Worm (Caenorhabditis elegans) whole organism, L2 larva: Measurements from ENCODE around the gene gldi-9.

Source experiments
- C34F6.9 ChIP-seq: fragments of 150-350 bp; optimal IDR thresholded peaks from 2 replicates; lab custom pipeline; 2014; ENCODE audit warnings: missing biosample characterization, missing genetic modification characterization
- F13H6.1 ChIP-seq: sonication (generic microtip); optimal IDR thresholded peaks from 2 replicates; lab custom pipeline; 2016; ENCODE audit warnings: missing genetic modification characterization, missing compliant biosample characterization
- R02D3.7 ChIP-seq: fragments of 150-350 bp; optimal IDR thresholded peaks from 2 replicates; lab custom pipeline; 2014; ENCODE audit warnings: missing biosample characterization, missing genetic modification characterization
- Y55F3AM.14 ChIP-seq: fragments of 200-800 bp; sonication (Bioruptor generic); optimal IDR thresholded peaks from 2 replicates; lab custom pipeline; 2018; ENCODE audit warnings: mild to moderate bottlenecking, missing genetic modification characterization, missing compliant biosample characterization
- ZK546.5 ChIP-seq: sonication (generic microtip); optimal IDR thresholded peaks from 2 replicates; lab custom pipeline; 2017; ENCODE audit warnings: missing biosample characterization, missing genetic modification characterization
- alr-1 ChIP-seq: fragments of 150-350 bp; optimal IDR thresholded peaks from 2 replicates; lab custom pipeline; 2014; ENCODE audit warnings: missing biosample characterization, missing genetic modification characterization
- aly-2 ChIP-seq: fragments of 150-350 bp; optimal IDR thresholded peaks from 2 replicates; lab custom pipeline; 2014; ENCODE audit warnings: missing biosample characterization, missing genetic modification characterization
- blmp-1 ChIP-seq: sonication (generic microtip); optimal IDR thresholded peaks from 2 replicates; lab custom pipeline; 2017; ENCODE audit warnings: missing genetic modification characterization, mild to moderate bottlenecking, missing compliant biosample characterization, antibody characterized with exemption, moderate library complexity; ENCODE audit not compliant: insufficient read depth
- ceh-16 ChIP-seq: fragments of 150-350 bp; optimal IDR thresholded peaks from 2 replicates; lab custom pipeline; 2014; ENCODE audit warnings: missing biosample characterization, missing genetic modification characterization
- ceh-82 ChIP-seq: fragments of 150-350 bp; optimal IDR thresholded peaks from 2 replicates; lab custom pipeline; 2014; ENCODE audit warnings: missing biosample characterization, missing genetic modification characterization
- crh-2 ChIP-seq: sonication (generic microtip); optimal IDR thresholded peaks from 2 replicates; lab custom pipeline; 2017; ENCODE audit warnings: missing biosample characterization, missing genetic modification characterization
- dmd-4 ChIP-seq: sonication (generic microtip); optimal IDR thresholded peaks from 2 replicates; lab custom pipeline; 2017; ENCODE audit warnings: missing biosample characterization, missing genetic modification characterization
- egl-27 ChIP-seq: sonication (generic microtip); optimal IDR thresholded peaks from 3 replicates; lab custom pipeline; 2017; ENCODE audit warnings: missing biosample characterization, missing genetic modification reagents, missing genetic modification characterization
- elt-1 ChIP-seq: fragments of 150-350 bp; optimal IDR thresholded peaks from 2 replicates; lab custom pipeline; 2014; ENCODE audit warnings: missing biosample characterization, missing genetic modification characterization
- elt-3 ChIP-seq: sonication (generic microtip); optimal IDR thresholded peaks from 2 replicates; lab custom pipeline; 2017; ENCODE audit warnings: missing biosample characterization, missing genetic modification characterization
- fos-1 ChIP-seq: fragments of 150-350 bp; optimal IDR thresholded peaks from 2 replicates; lab custom pipeline; 2014; ENCODE audit warnings: missing biosample characterization, missing genetic modification characterization
- gmeb-1 ChIP-seq: fragments of 150-350 bp; optimal IDR thresholded peaks from 2 replicates; lab custom pipeline; 2014; ENCODE audit warnings: missing biosample characterization, missing genetic modification characterization
- lin-11 ChIP-seq: fragments of 150-350 bp; sonication (generic microtip); optimal IDR thresholded peaks from 2 replicates; lab custom pipeline; 2014; ENCODE audit warnings: missing biosample characterization, missing genetic modification characterization, inconsistent platforms, mixed read lengths
- lin-13 ChIP-seq: fragments of 150-350 bp; optimal IDR thresholded peaks from 2 replicates; lab custom pipeline; 2014; ENCODE audit warnings: missing biosample characterization, missing genetic modification reagents, missing genetic modification characterization
- lsy-2 ChIP-seq, 2 experiments: fragments of 150-350 bp in 1 of 2; sonication (generic microtip) in 1 of 2; optimal IDR thresholded peaks; 2 replicates each; lab custom pipeline; 2014 to 2017; ENCODE audit warnings: missing biosample characterization in 2 of 2, missing genetic modification characterization in 2 of 2
- mab-5 ChIP-seq: fragments of 150-350 bp; optimal IDR thresholded peaks from 2 replicates; lab custom pipeline; 2014; ENCODE audit warnings: missing biosample characterization, missing genetic modification characterization
- mbf-1 ChIP-seq: sonication (generic microtip); optimal IDR thresholded peaks from 2 replicates; lab custom pipeline; 2017; ENCODE audit warnings: missing biosample characterization, missing genetic modification characterization
- mdl-1 ChIP-seq, 2 experiments: fragments of 150-350 bp in 1 of 2; sonication (generic microtip) in 1 of 2; optimal IDR thresholded peaks; 2 replicates each; lab custom pipeline; 2017; ENCODE audit warnings: missing biosample characterization in 2 of 2, missing genetic modification characterization in 2 of 2
- nhr-10 ChIP-seq: sonication (generic microtip); optimal IDR thresholded peaks from 2 replicates; lab custom pipeline; 2017; ENCODE audit warnings: missing biosample characterization, missing genetic modification characterization
- nhr-11 ChIP-seq: fragments of 150-350 bp; optimal IDR thresholded peaks from 2 replicates; lab custom pipeline; 2014; ENCODE audit warnings: missing biosample characterization, missing genetic modification characterization
- nhr-12 ChIP-seq: fragments of 150-350 bp; optimal IDR thresholded peaks from 2 replicates; lab custom pipeline; 2014; ENCODE audit warnings: missing biosample characterization, missing genetic modification characterization
- nhr-129 ChIP-seq: fragments of 150-350 bp; optimal IDR thresholded peaks from 2 replicates; lab custom pipeline; 2014; ENCODE audit warnings: missing biosample characterization, missing genetic modification characterization
- nhr-21 ChIP-seq: fragments of 150-350 bp; optimal IDR thresholded peaks from 2 replicates; lab custom pipeline; 2014; ENCODE audit warnings: missing biosample characterization, missing genetic modification characterization
- nhr-23 ChIP-seq: fragments of 150-350 bp; optimal IDR thresholded peaks from 2 replicates; lab custom pipeline; 2014; ENCODE audit warnings: missing biosample characterization, missing genetic modification reagents, missing genetic modification characterization
- nhr-237 ChIP-seq: fragments of 150-350 bp; optimal IDR thresholded peaks from 2 replicates; lab custom pipeline; 2014; ENCODE audit warnings: missing biosample characterization, missing genetic modification characterization
- nhr-6 ChIP-seq: fragments of 150-350 bp; optimal IDR thresholded peaks from 2 replicates; lab custom pipeline; 2014; ENCODE audit warnings: missing biosample characterization, missing genetic modification characterization
- nhr-77 ChIP-seq: fragments of 150-350 bp; optimal IDR thresholded peaks from 2 replicates; lab custom pipeline; 2014; ENCODE audit warnings: missing biosample characterization, missing genetic modification characterization
- peb-1 ChIP-seq: fragments of 150-350 bp; optimal IDR thresholded peaks from 2 replicates; lab custom pipeline; 2014; ENCODE audit warnings: missing biosample characterization, missing genetic modification characterization
- sem-4 ChIP-seq: fragments of 150-350 bp; optimal IDR thresholded peaks from 2 replicates; lab custom pipeline; 2014; ENCODE audit warnings: missing biosample characterization, missing genetic modification reagents, missing genetic modification characterization
- skn-1 ChIP-seq: sonication (generic microtip); optimal IDR thresholded peaks from 2 replicates; lab custom pipeline; 2017; ENCODE audit warnings: missing biosample characterization, missing genetic modification characterization
- sma-3 ChIP-seq: sonication (generic microtip); optimal IDR thresholded peaks from 2 replicates; lab custom pipeline; 2016; ENCODE audit warnings: missing genetic modification reagents, missing genetic modification characterization, missing compliant biosample characterization
- sma-9 ChIP-seq, 2 experiments: fragments of 150-350 bp in 1 of 2; sonication (generic microtip) in 1 of 2; optimal IDR thresholded peaks; 2 replicates each; lab custom pipeline; 2014 to 2016; ENCODE audit warnings: missing genetic modification characterization in 2 of 2, mild to moderate bottlenecking in 1 of 2, missing biosample characterization in 1 of 2, missing compliant biosample characterization in 1 of 2, missing genetic modification reagents in 1 of 2, moderate library complexity in 1 of 2
- snpc-4 ChIP-seq: fragments of 150-350 bp; optimal IDR thresholded peaks from 2 replicates; lab custom pipeline; 2014; ENCODE audit warnings: missing biosample characterization, missing genetic modification characterization
- unc-39 ChIP-seq: fragments of 150-350 bp; optimal IDR thresholded peaks from 2 replicates; lab custom pipeline; 2014; ENCODE audit warnings: missing biosample characterization, missing genetic modification characterization
- unc-55 ChIP-seq: fragments of 150-350 bp; sonication (generic microtip); optimal IDR thresholded peaks from 3 replicates; lab custom pipeline; 2014; ENCODE audit warnings: missing biosample characterization, missing genetic modification reagents, missing genetic modification characterization
- unc-62 ChIP-seq: fragments of 150-350 bp; optimal IDR thresholded peaks from 2 replicates; lab custom pipeline; 2014; ENCODE audit warnings: missing biosample characterization, missing genetic modification reagents, missing genetic modification characterization
- zag-1 ChIP-seq: fragments of 150-350 bp; optimal IDR thresholded peaks from 2 replicates; lab custom pipeline; 2014; ENCODE audit warnings: missing biosample characterization, missing genetic modification characterization
- ztf-1 ChIP-seq: fragments of 200-800 bp; sonication (Bioruptor generic); conservative IDR thresholded peaks from 2 replicates; pipeline ENCODE4 v1.3.6; 2022; ENCODE audit warnings: missing genetic modification characterization, missing compliant biosample characterization
- ztf-11 ChIP-seq: sonication (generic microtip); optimal IDR thresholded peaks from 2 replicates; lab custom pipeline; 2017; ENCODE audit warnings: missing biosample characterization, missing genetic modification characterization

The gldi-9 gene

DNA sequence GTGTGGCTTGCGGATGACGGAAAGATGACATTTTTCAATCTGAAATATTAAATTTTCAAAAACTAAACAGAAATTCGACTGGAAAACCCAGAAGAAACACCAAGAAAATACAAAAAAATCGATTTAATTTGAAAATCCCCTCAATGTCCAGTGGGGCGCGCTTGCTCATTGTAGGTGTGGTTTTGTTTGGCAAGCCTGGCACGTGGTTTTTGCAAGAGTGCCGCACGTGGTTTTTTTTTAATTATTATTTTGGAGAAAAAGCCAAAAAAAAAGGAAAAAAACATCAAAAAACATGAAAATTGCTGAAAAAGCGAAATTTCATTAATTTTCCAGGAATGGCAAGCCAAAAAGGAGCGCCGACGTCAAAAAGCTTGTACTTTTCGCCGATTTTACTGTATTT lies 12.5 kb upstream of the gldi-9 start, which contains the start of gene swsn-3 (continued):
- peak; percentile 58 for TF ChIP-seq nhr-6 (tag; lab: Kevin White, UChicago)
- TF ChIP-seq, all 48 proteins: peak for 34

DNA sequence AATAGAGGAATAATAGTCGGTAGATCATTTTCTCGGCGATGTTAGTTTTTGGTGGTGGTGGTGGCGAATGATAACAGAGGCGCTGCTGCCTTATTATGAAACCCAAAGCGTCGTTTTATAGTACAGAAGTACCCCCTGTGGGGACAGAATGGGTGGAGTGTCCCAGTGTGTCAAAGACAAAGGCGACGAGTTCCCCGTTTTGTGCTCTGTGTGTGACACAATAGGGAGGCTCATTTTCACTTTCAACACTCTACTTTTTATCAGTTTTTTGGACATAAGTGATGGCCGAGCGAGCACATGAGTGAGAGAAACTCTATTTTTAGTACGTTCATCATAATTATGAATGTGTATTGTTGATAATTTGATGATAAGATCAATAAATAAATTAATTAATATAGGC lies 4.6 kb upstream of the gldi-9 start, which contains the start of gene pho-9:
pho-9 (minus strand) TSS at position 91 of the 400 bp plus-strand sequence.
- TF ChIP-seq C34F6.9 (tag; lab: Kevin White, UChicago) (no peak), egl-27 (tag; lab: Kevin White, UChicago) (no peak), F13H6.1 (tag; lab: Kevin White, UChicago) (peak; percentile 59), crh-2 (tag; lab: Kevin White, UChicago) (peak; percentile 50), nhr-23 (tag; lab: Kevin White, UChicago) (no peak), nhr-10 (no peak), snpc-4 (no peak), skn-1 (tag; lab: Kevin White, UChicago) (no peak), blmp-1 (tag; lab: Kevin White, UChicago) (peak; percentile 26), unc-55 (no peak), elt-1 (no peak), ceh-82 (tag; lab: Kevin White, UChicago) (no peak), nhr-12 (tag; lab: Kevin White, UChicago) (no peak), nhr-77 (tag; lab: Kevin White, UChicago) (no peak), gmeb-1 (tag; lab: Kevin White, UChicago) (no peak), mab-5 (no peak), lsy-2 (tag; optimal IDR thresholded peaks at IDR 0.05; lab: Kevin White, UChicago) (no peak), ztf-1 (GFP tag; lab: Robert Waterston, UW) (no peak), ZK546.5 (tag; lab: Kevin White, UChicago) (no peak), nhr-237 (tag; lab: Kevin White, UChicago) (no peak), aly-2 (no peak), R02D3.7 (no peak), lin-13 (GFP tag; lab: Kevin White, UChicago) (no peak), nhr-129 (tag; lab: Kevin White, UChicago) (no peak), fos-1 (peak; percentile 88), mdl-1 (tag; optimal IDR thresholded peaks at IDR 0.05; lab: Kevin White, UChicago) (no peak), peb-1 (tag; lab: Kevin White, UChicago) (no peak), Y55F3AM.14 (GFP tag; lab: Kevin White, UChicago) (no peak), elt-3 (tag; lab: Kevin White, UChicago) (no peak), alr-1 (tag; lab: Kevin White, UChicago) (no peak), ceh-16 (tag; lab: Kevin White, UChicago) (no peak), nhr-11 (tag; lab: Kevin White, UChicago) (no peak), sem-4 (tag; lab: Kevin White, UChicago) (no peak), unc-39 (tag; lab: Kevin White, UChicago) (no peak), sma-9 (GFP tag; optimal IDR thresholded peaks at IDR 0.05; lab: Kevin White, UChicago) (peak; percentile 58), sma-9 (tag; optimal IDR thresholded peaks at IDR 0.05; lab: Kevin White, UChicago) (no peak), unc-62 (GFP tag; lab: Kevin White, UChicago) (no peak), nhr-21 (no peak), nhr-6 (tag; lab: Kevin White, UChicago) (no peak), lin-11 (tag; lab: Kevin White, UChicago) (no peak), sma-3 (no peak), zag-1 (tag; lab: Kevin White, UChicago) (no peak), ztf-11 (tag; lab: Kevin White, UChicago) (no peak), mbf-1 (no peak), dmd-4 (no peak)
- TF ChIP-seq, all 48 proteins: peak for 5
